Worm (Caenorhabditis elegans): ENCODE data around the gene ZC395.11.

- no peak for TF ChIP-seq odd-2 (tag; optimal IDR thresholded peaks at IDR 0.05)
- no peak for TF ChIP-seq hlh-6 (tag; optimal IDR thresholded peaks at IDR 0.05)
- TF ChIP-seq ets-4 (tag; optimal IDR thresholded peaks at IDR 0.05), result no peak
Observed at ce11 chrIII:5291281-5291680, 5.2 kb upstream of the ZC395.11 start.

Data from whole organism, late embryonic.